Worm (Caenorhabditis elegans): ENCODE results near the gene sru-23.
"Not testable (repeated sequence)": the region's sequence is repeated elsewhere in the genome, so short reads cannot be mapped to it uniquely, and the experiment has no call there.

The sru-23 gene

DNA sequence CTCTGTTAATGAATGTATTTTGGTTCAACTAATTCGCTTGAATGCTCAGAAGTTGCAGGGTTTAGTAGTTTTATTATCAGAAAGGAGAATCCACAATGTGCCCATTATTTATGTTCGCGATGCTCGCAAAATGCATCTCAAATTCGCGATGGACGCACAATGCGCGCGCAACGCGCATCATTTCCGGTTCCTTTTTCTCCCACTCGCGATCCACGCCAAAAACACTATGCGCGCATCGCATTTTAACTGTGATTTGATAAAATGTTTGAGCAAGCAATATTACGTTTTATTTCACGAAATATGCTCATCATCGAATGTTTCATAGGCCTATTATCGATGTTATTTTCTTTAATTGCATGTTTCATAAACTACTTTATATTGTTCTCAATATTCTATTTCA is 42.5 kb downstream of the sru-23 start, which contains the start of gene srbc-77:
TSS of gene srbc-77 (plus strand) at position 301 of the 400 bp plus-strand sequence.
- not testable (repeated sequence) for TF ChIP-seq peb-1, elt-1, nhr-129 (tag; optimal IDR thresholded peaks at IDR 0.05)

DNA sequence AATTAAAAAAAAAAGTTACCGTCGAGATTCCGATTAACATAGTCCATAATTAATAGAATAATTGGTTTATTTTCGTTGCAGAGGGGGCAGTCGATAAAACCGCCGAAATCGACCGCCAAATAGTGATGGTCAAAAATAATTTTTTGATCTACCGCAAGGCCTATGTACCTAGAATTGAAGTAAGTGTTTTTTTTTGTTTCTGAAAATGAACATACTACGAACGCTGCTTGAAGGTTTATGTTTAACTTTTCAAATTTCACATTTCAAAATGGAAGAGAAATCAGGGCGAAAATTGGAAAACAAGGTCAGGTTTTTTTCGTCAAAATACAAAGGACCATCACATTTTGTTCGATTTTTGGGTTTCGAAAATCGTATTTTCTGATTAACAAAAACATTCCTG is 44.1 kb downstream of the sru-23 start, which contains the start of gene pzf-1:
TSS of gene pzf-1 (minus strand) at position 101 of the 400 bp plus-strand sequence.
- TF ChIP-seq unc-39 (tag; optimal IDR thresholded peaks at IDR 0.05) (no peak), elt-3 (tag; optimal IDR thresholded peaks at IDR 0.05) (no peak), mdl-1 (tag; optimal IDR thresholded peaks at IDR 0.05) (no peak), alr-1 (tag; optimal IDR thresholded peaks at IDR 0.05) (no peak), ama-1 (optimal IDR thresholded peaks at IDR 0.05) (no peak), nhr-77 (tag; optimal IDR thresholded peaks at IDR 0.05) (no peak), unc-55 (GFP tag; optimal IDR thresholded peaks at IDR 0.05) (no peak), nhr-21 (tag; optimal IDR thresholded peaks at IDR 0.05) (no peak), elt-1 (tag; optimal IDR thresholded peaks at IDR 0.05) (no peak), lin-13 (GFP tag; optimal IDR thresholded peaks at IDR 0.05) (no peak)

DNA sequence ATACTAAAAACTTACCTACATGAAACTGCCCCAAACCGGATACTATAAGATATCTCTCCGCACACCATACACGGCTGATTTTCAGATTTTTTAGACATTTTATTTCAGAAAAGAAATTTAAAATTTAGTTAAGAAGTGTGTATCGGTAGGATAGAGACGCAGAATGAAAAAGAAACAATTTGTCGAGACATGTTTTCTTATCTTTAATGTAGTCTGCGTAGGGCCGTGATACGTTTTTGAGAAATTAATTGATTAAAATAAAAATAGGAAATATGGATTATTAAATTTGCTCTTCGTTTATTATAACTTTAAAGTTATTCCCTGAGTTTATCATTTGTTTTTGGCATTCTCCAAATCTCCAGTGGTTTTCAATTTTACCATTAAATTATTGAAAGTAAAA is 48.1 kb downstream of the sru-23 start, which contains the start of gene nhr-108:
TSS of gene nhr-108 (minus strand) at position 166 of the 400 bp plus-strand sequence.
- TF ChIP-seq nhr-10 (tag; optimal IDR thresholded peaks at IDR 0.05) = no peak
- no peak for TF ChIP-seq lsy-2 (tag; optimal IDR thresholded peaks at IDR 0.05)
- no peak for TF ChIP-seq gmeb-1 (tag; optimal IDR thresholded peaks at IDR 0.05)
- no peak for TF ChIP-seq lin-39 (tag; optimal IDR thresholded peaks at IDR 0.05)
- TF ChIP-seq ceh-16 (tag; optimal IDR thresholded peaks at IDR 0.05) = no peak
- TF ChIP-seq lin-11 (tag; optimal IDR thresholded peaks at IDR 0.05) = no peak
- TF ChIP-seq ZK546.5 (tag; optimal IDR thresholded peaks at IDR 0.05) = no peak
- no peak for TF ChIP-seq aly-2 (tag; optimal IDR thresholded peaks at IDR 0.05)
- TF ChIP-seq unc-39 (tag; optimal IDR thresholded peaks at IDR 0.05) = no peak
- no peak for TF ChIP-seq sma-9 (GFP tag; optimal IDR thresholded peaks at IDR 0.05)
- TF ChIP-seq sma-9 (tag; optimal IDR thresholded peaks at IDR 0.05) = no peak
- TF ChIP-seq nhr-23 (tag; optimal IDR thresholded peaks at IDR 0.05) = no peak
- TF ChIP-seq unc-62 (GFP tag; optimal IDR thresholded peaks at IDR 0.05) = no peak

DNA sequence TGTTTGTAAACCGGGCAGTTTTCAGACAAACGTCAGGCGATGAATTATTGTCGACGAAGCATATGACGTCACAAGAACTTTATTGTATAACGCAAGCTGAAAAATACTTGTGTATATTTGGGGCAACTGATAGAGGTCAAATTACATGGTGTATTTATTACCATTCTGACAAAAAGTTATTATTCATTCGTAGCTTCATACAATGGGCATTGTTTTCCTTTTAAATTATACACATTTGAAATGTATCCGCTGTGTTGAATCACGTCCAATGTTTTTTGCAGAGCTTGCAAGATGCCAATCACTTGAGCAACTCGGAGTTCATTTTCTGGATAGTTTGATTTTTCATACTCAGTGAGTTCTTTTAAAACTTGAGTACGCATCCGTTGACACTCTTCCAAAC is 49.4 kb downstream of the sru-23 start, which contains the start of gene F35E8.13:
TSS of gene F35E8.13 (plus strand) at position 301 of the 400 bp plus-strand sequence.
- TF ChIP-seq ztf-4 (tag; optimal IDR thresholded peaks at IDR 0.05) = no peak
- TF ChIP-seq mbf-1 (tag; optimal IDR thresholded peaks at IDR 0.05) = no peak
- no peak for TF ChIP-seq peb-1 (tag; optimal IDR thresholded peaks at IDR 0.05)
- TF ChIP-seq blmp-1 (tag; optimal IDR thresholded peaks at IDR 0.05; ENCODE audit: insufficient read depth) = no peak
- TF ChIP-seq ztf-11 (tag; optimal IDR thresholded peaks at IDR 0.05) = no peak
- TF ChIP-seq nhr-6 (tag; optimal IDR thresholded peaks at IDR 0.05) = no peak
- no peak for TF ChIP-seq lsy-2 (tag; optimal IDR thresholded peaks at IDR 0.05)

ce11 chrV:15921102-15921501 is 51.3 kb downstream of the sru-23 start, which contains the start of gene cdr-1:
Gene cdr-1, plus strand, starts transcription at chrV:15921309.
- no peak for TF ChIP-seq unc-62 (GFP tag; optimal IDR thresholded peaks at IDR 0.05)
- TF ChIP-seq skn-1 (tag; optimal IDR thresholded peaks at IDR 0.05) = no peak
- TF ChIP-seq aly-2 (tag; optimal IDR thresholded peaks at IDR 0.05) = no peak
- no peak for TF ChIP-seq ama-1 (optimal IDR thresholded peaks at IDR 0.05)
- no peak for TF ChIP-seq blmp-1 (tag; optimal IDR thresholded peaks at IDR 0.05; ENCODE audit: insufficient read depth)
- no peak for TF ChIP-seq nhr-12 (tag; optimal IDR thresholded peaks at IDR 0.05)
- no peak for TF ChIP-seq nhr-10 (tag; optimal IDR thresholded peaks at IDR 0.05)
- TF ChIP-seq mab-5 (tag; optimal IDR thresholded peaks at IDR 0.05) = no peak
- TF ChIP-seq elt-3 (tag; optimal IDR thresholded peaks at IDR 0.05) = no peak
- no peak for TF ChIP-seq sem-4 (tag; optimal IDR thresholded peaks at IDR 0.05)
- TF ChIP-seq ztf-4 (tag; optimal IDR thresholded peaks at IDR 0.05) = no peak

All from whole organism, L2 larva.